Worm (Caenorhabditis elegans) whole organism, L1 larva: Measurements from ENCODE around the gene lips-10.

Source experiments
- alr-1 ChIP-seq: fragments of 200-800 bp; sonication (Bioruptor generic); optimal IDR thresholded peaks from 2 replicates; lab custom pipeline; 2018; ENCODE audit warnings: borderline replicate concordance, mild to moderate bottlenecking, missing genetic modification characterization, missing compliant biosample characterization
- elt-3 ChIP-seq, 6 experiments: fragments of 150-350 bp in 1 of 6; sonication (generic microtip); optimal IDR thresholded peaks; 2 replicates each; lab custom pipeline; 2017 to 2018; ENCODE audit warnings: missing biosample characterization in 6 of 6, missing genetic modification characterization in 6 of 6, inconsistent platforms in 1 of 6
- lin-39 ChIP-seq: fragments of 150-350 bp; optimal IDR thresholded peaks from 2 replicates; lab custom pipeline; 2014; ENCODE audit warnings: missing biosample characterization, missing genetic modification reagents, missing genetic modification characterization
- nhr-237 ChIP-seq: fragments of 150-350 bp; optimal IDR thresholded peaks from 2 replicates; lab custom pipeline; 2014; ENCODE audit warnings: missing biosample characterization, missing genetic modification characterization
- snpc-4 ChIP-seq: fragments of 150-350 bp; optimal IDR thresholded peaks from 2 replicates; lab custom pipeline; 2014; ENCODE audit warnings: missing biosample characterization, missing genetic modification characterization
- unc-62 ChIP-seq: fragments of 150-350 bp; optimal IDR thresholded peaks from 2 replicates; lab custom pipeline; 2014; ENCODE audit warnings: missing biosample characterization, missing genetic modification reagents, missing genetic modification characterization
- ztf-11 ChIP-seq, 2 experiments: sonication (generic microtip); optimal IDR thresholded peaks; 2 replicates each; lab custom pipeline; 2016 to 2017; ENCODE audit warnings: missing genetic modification characterization in 2 of 2, missing biosample characterization in 1 of 2, missing compliant biosample characterization in 1 of 2

ce11 chrII:8404748-8405147, 34.2 kb upstream of the lips-10 start, which contains the start of gene skpo-1:
- TF ChIP-seq elt-3 (tag; optimal IDR thresholded peaks at IDR 0.05; lab: Kevin White, UChicago) = no peak
- no peak for TF ChIP-seq lin-39 (tag; lab: Kevin White, UChicago)
- no peak for TF ChIP-seq alr-1 (tag; lab: Kevin White, UChicago)
- no peak for TF ChIP-seq ztf-11 (tag; optimal IDR thresholded peaks at IDR 0.05; lab: Kevin White, UChicago)
- TF ChIP-seq unc-62 = no peak
- TF ChIP-seq nhr-237 (tag; lab: Kevin White, UChicago) = no peak
- TF ChIP-seq snpc-4 (tag; lab: Kevin White, UChicago) = no peak
